Worm (Caenorhabditis elegans) whole organism, L3 larva: Measurements from ENCODE around the gene H12D21.11.

Experiments used
- R02D3.7 ChIP-seq: fragments of 150-350 bp; optimal IDR thresholded peaks from 2 replicates; lab custom pipeline; 2014; ENCODE audit warnings: missing biosample characterization, missing genetic modification characterization
- ZK546.5 ChIP-seq: sonication (generic microtip); optimal IDR thresholded peaks from 2 replicates; lab custom pipeline; 2017; ENCODE audit warnings: missing biosample characterization, missing genetic modification characterization
- aly-2 ChIP-seq: fragments of 150-350 bp; optimal IDR thresholded peaks from 2 replicates; lab custom pipeline; 2014; ENCODE audit warnings: missing biosample characterization, missing genetic modification characterization
- ama-1 ChIP-seq: fragments of 150-350 bp; optimal IDR thresholded peaks from 2 replicates; lab custom pipeline; 2018
- ceh-16 ChIP-seq: sonication (generic microtip); optimal IDR thresholded peaks from 2 replicates; lab custom pipeline; 2017; ENCODE audit warnings: missing biosample characterization, missing genetic modification characterization
- ceh-28 ChIP-seq: fragments of 150-350 bp; optimal IDR thresholded peaks from 2 replicates; lab custom pipeline; 2014; ENCODE audit warnings: missing biosample characterization, missing genetic modification reagents, missing genetic modification characterization
- ceh-82 ChIP-seq: fragments of 150-350 bp; optimal IDR thresholded peaks from 2 replicates; lab custom pipeline; 2014; ENCODE audit warnings: missing biosample characterization, missing genetic modification characterization
- daf-12 ChIP-seq: fragments of 150-350 bp; optimal IDR thresholded peaks from 2 replicates; lab custom pipeline; 2014; ENCODE audit warnings: missing biosample characterization, missing genetic modification reagents, missing genetic modification characterization
- egl-27 ChIP-seq: sonication (generic microtip); optimal IDR thresholded peaks from 4 replicates; lab custom pipeline; 2017; ENCODE audit warnings: missing biosample characterization, missing genetic modification reagents, missing genetic modification characterization
- egl-5 ChIP-seq: fragments of 150-350 bp; optimal IDR thresholded peaks from 2 replicates; lab custom pipeline; 2017; ENCODE audit warnings: missing biosample characterization, missing genetic modification reagents, missing genetic modification characterization, inconsistent platforms
- elt-1 ChIP-seq: fragments of 150-350 bp; optimal IDR thresholded peaks from 2 replicates; lab custom pipeline; 2014; ENCODE audit warnings: missing biosample characterization, missing genetic modification characterization
- elt-2 ChIP-seq: sonication (generic microtip); optimal IDR thresholded peaks from 2 replicates; lab custom pipeline; 2016; ENCODE audit warnings: missing genetic modification reagents, mild to moderate bottlenecking, missing genetic modification characterization, missing compliant biosample characterization
- elt-3 ChIP-seq, 3 experiments: fragments of 150-350 bp in 1 of 3; sonication (generic microtip) in 2 of 3; optimal IDR thresholded peaks; 2 replicates in 2 of 3; 4 replicates in 1 of 3; lab custom pipeline; 2014 to 2017; ENCODE audit warnings: missing biosample characterization in 3 of 3, missing genetic modification characterization in 3 of 3
- fkh-10 ChIP-seq: sonication (generic microtip); optimal IDR thresholded peaks from 2 replicates; lab custom pipeline; 2017; ENCODE audit warnings: missing biosample characterization, missing genetic modification reagents, missing genetic modification characterization
- fos-1 ChIP-seq: fragments of 150-350 bp; optimal IDR thresholded peaks from 2 replicates; lab custom pipeline; 2014; ENCODE audit warnings: missing biosample characterization, missing genetic modification characterization
- hmg-11 ChIP-seq: sonication (generic microtip); optimal IDR thresholded peaks from 2 replicates; lab custom pipeline; 2016; ENCODE audit warnings: missing genetic modification characterization, missing compliant biosample characterization
- lin-15B ChIP-seq: fragments of 150-350 bp; optimal IDR thresholded peaks from 2 replicates; lab custom pipeline; 2014; ENCODE audit warnings: missing biosample characterization, missing genetic modification characterization
- lsy-12 ChIP-seq: sonication (generic microtip); optimal IDR thresholded peaks from 2 replicates; lab custom pipeline; 2016; ENCODE audit warnings: mild to moderate bottlenecking, missing genetic modification characterization, missing compliant biosample characterization
- mdl-1 ChIP-seq: fragments of 150-350 bp; optimal IDR thresholded peaks from 2 replicates; lab custom pipeline; 2014; ENCODE audit warnings: missing biosample characterization, missing genetic modification characterization
- nhr-12 ChIP-seq: fragments of 150-350 bp; optimal IDR thresholded peaks from 2 replicates; lab custom pipeline; 2014; ENCODE audit warnings: missing biosample characterization, missing genetic modification characterization
- nhr-237 ChIP-seq: fragments of 150-350 bp; optimal IDR thresholded peaks from 2 replicates; lab custom pipeline; 2014; ENCODE audit warnings: missing biosample characterization, missing genetic modification characterization
- nhr-25 ChIP-seq: sonication (generic microtip); optimal IDR thresholded peaks from 2 replicates; lab custom pipeline; 2017; ENCODE audit warnings: missing biosample characterization, missing genetic modification characterization
- nhr-43 ChIP-seq: sonication (generic microtip); optimal IDR thresholded peaks from 2 replicates; lab custom pipeline; 2016; ENCODE audit warnings: mild to moderate bottlenecking, missing genetic modification characterization, missing compliant biosample characterization; ENCODE audit not compliant: poor library complexity, severe bottlenecking
- nhr-76 ChIP-seq: fragments of 150-350 bp; sonication (generic microtip); optimal IDR thresholded peaks from 5 replicates; lab custom pipeline; 2014; ENCODE audit warnings: missing biosample characterization, missing genetic modification characterization
- nhr-77 ChIP-seq: fragments of 150-350 bp; optimal IDR thresholded peaks from 2 replicates; lab custom pipeline; 2014; ENCODE audit warnings: missing biosample characterization, missing genetic modification characterization
- pha-4 ChIP-seq: fragments of 150-350 bp; optimal IDR thresholded peaks from 2 replicates; lab custom pipeline; 2014; ENCODE audit warnings: missing biosample characterization, missing genetic modification reagents, missing genetic modification characterization
- sea-2 ChIP-seq: fragments of 150-350 bp; sonication (generic microtip); optimal IDR thresholded peaks from 4 replicates; lab custom pipeline; 2014; ENCODE audit warnings: missing biosample characterization, missing genetic modification reagents, missing genetic modification characterization
- skn-1 ChIP-seq: fragments of 150-350 bp; optimal IDR thresholded peaks from 2 replicates; lab custom pipeline; 2014; ENCODE audit warnings: missing biosample characterization, missing genetic modification characterization
- snpc-4 ChIP-seq: fragments of 150-350 bp; optimal IDR thresholded peaks from 2 replicates; lab custom pipeline; 2014; ENCODE audit warnings: missing biosample characterization, missing genetic modification characterization
- tbx-2 ChIP-seq: sonication (generic microtip); optimal IDR thresholded peaks from 2 replicates; lab custom pipeline; 2016; ENCODE audit warnings: mild to moderate bottlenecking, missing genetic modification characterization, missing compliant biosample characterization

The H12D21.11 gene

ce11 chrV:14933450-14934218 lies 17.9 kb downstream of the H12D21.11 start:
- TF ChIP-seq nhr-25 (no peak), ceh-16 (tag; lab: Kevin White, UChicago) (no peak), nhr-12 (tag; lab: Kevin White, UChicago) (no peak), elt-1 (tag; lab: Kevin White, UChicago) (no peak), nhr-77 (tag; lab: Kevin White, UChicago) (no peak), ceh-28 (tag; lab: Kevin White, UChicago) (no peak), nhr-237 (no peak), skn-1 (tag; lab: Kevin White, UChicago) (no peak), ama-1 (no peak), R02D3.7 (tag; lab: Kevin White, UChicago) (no peak), daf-12 (no peak), pha-4 (tag; lab: Kevin White, UChicago) (no peak), mdl-1 (no peak)

- TF ChIP-seq aly-2 (tag; lab: Kevin White, UChicago) (no peak), lsy-12 (no peak), elt-2 (tag; lab: Kevin White, UChicago) (no peak), pha-4 (tag; lab: Kevin White, UChicago) (no peak), ceh-28 (tag; lab: Kevin White, UChicago) (no peak), tbx-2 (tag; lab: Kevin White, UChicago) (no peak), elt-3 (tag; optimal IDR thresholded peaks at IDR 0.05; lab: Kevin White, UChicago) (no peak), ceh-82 (tag; lab: Kevin White, UChicago) (no peak), nhr-43 (tag; lab: Kevin White, UChicago) (no peak), mdl-1 (no peak), egl-27 (tag; lab: Kevin White, UChicago) (no peak), nhr-25 (no peak), fos-1 (tag; lab: Kevin White, UChicago) (no peak), egl-5 (tag; lab: Kevin White, UChicago) (no peak), elt-1 (tag; lab: Kevin White, UChicago) (no peak), ZK546.5 (tag; lab: Kevin White, UChicago) (no peak)
- TF ChIP-seq, all 47 proteins: peak for 0
Observed at ce11 chrV:14936587-14936986, 20.9 kb downstream of the H12D21.11 start, which contains the start of gene C30G7.2. Gene C30G7.2, plus strand, starts transcription at chrV:14936887.

- TF ChIP-seq nhr-43 (tag; lab: Kevin White, UChicago) (no peak), snpc-4 (no peak), fos-1 (tag; lab: Kevin White, UChicago) (no peak), mdl-1 (no peak), nhr-76 (tag; lab: Kevin White, UChicago) (no peak), aly-2 (tag; lab: Kevin White, UChicago) (no peak), ZK546.5 (tag; lab: Kevin White, UChicago) (no peak), nhr-237 (no peak)
- TF ChIP-seq, all 47 proteins: peak for 0
Observed at ce11 chrV:14942898-14943297, 27.2 kb downstream of the H12D21.11 start.

DNA sequence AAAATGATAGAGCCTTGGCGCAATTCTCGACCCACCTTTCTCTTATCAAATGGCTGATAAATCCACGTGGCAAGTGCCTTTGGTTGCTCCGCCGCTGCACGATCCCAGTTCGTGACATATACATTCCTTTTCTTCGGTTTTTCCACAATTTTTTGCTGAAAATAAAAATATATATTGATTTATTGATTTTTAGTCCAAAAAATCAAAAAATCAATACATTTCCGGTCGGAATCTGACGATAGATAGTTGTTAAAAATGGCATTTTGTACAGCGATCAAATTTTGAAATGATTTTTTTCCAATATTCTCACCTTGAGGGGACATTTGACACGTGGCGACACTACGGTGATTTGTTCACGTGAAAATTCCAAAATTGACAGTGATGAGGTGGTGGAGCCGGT lies 28.1 kb downstream of the H12D21.11 start:
- TF ChIP-seq ama-1 = no peak
- TF ChIP-seq sea-2 = no peak
- peak; percentile 67 for TF ChIP-seq ceh-28 (tag; lab: Kevin White, UChicago)

ce11 chrV:14945124-14945523 lies 29.4 kb downstream of the H12D21.11 start:
- TF ChIP-seq ceh-28 (tag; lab: Kevin White, UChicago) (peak; percentile 46), lin-15B (tag; lab: Kevin White, UChicago) (no peak)

DNA sequence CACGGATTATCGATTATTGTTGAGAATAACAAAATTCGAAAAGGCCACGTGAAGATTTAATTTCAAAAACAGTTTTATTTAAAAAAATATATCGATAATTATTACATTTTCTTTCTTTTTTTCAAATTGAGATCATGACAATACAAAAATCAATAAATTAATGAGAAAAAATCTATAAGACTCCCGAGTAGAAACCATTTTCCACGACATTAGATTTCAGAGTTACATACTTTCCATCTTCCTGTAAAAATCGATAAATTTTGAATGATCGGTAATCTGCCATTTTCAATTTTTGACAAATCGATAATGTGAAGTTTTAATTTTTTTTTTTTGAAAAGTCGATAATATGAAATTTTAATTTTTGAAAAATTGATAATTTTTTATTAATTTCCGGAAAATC lies 30.0 kb downstream of the H12D21.11 start, which contains the start of gene C30G7.3:
Gene C30G7.3, minus strand, starts transcription at position 8 of the 400 bp plus-strand sequence.
- TF ChIP-seq hmg-11 (tag; lab: Kevin White, UChicago) = no peak
- no peak for TF ChIP-seq ceh-82 (tag; lab: Kevin White, UChicago)
- no peak for TF ChIP-seq fkh-10
- no peak for TF ChIP-seq sea-2
- TF ChIP-seq elt-1 (tag; lab: Kevin White, UChicago) = no peak
- TF ChIP-seq ama-1 = no peak
- TF ChIP-seq ceh-28 (tag; lab: Kevin White, UChicago) = peak; percentile 65
